Worm (Caenorhabditis elegans) whole organism, L4 larva: ENCODE measurements around the gene enol-1.
A peak's percentile ranks its signal among the peaks of the same experiment; 100 is the strongest.

Source experiments
- D1046.2 ChIP-seq: fragments of 200-800 bp; sonication (Bioruptor generic); IDR thresholded peaks from 2 replicates; pipeline ENCODE4 v1.3.6; 2022; ENCODE audit warnings: missing genetic modification characterization, missing compliant biosample characterization
- Y105C5A.15 ChIP-seq: fragments of 200-800 bp; sonication (Bioruptor generic); IDR thresholded peaks from 2 replicates; pipeline ENCODE4 v1.3.6; 2022; ENCODE audit warnings: missing genetic modification characterization, missing compliant biosample characterization
- ZK546.5 ChIP-seq, 2 experiments: sonication (generic microtip); optimal IDR thresholded peaks; 2 replicates each; lab custom pipeline; 2017; ENCODE audit warnings: missing biosample characterization in 2 of 2, missing genetic modification characterization in 2 of 2
- ama-1 ChIP-seq: fragments of 150-350 bp; optimal IDR thresholded peaks from 2 replicates; lab custom pipeline; 2014; ENCODE audit warnings: inconsistent platforms, mixed read lengths
- arid-1 ChIP-seq: fragments of 200-800 bp; sonication (Bioruptor generic); conservative IDR thresholded peaks from 2 replicates; pipeline ENCODE4 v1.3.6; 2022; ENCODE audit warnings: missing genetic modification reagents, missing genetic modification characterization, missing compliant biosample characterization
- attf-4 ChIP-seq: sonication (generic microtip); optimal IDR thresholded peaks from 3 replicates; lab custom pipeline; 2017; ENCODE audit warnings: missing biosample characterization, missing genetic modification characterization
- ctbp-1 ChIP-seq: fragments of 200-800 bp; sonication (Bioruptor generic); IDR thresholded peaks from 2 replicates; pipeline ENCODE4 v1.3.6; 2022; ENCODE audit warnings: missing genetic modification reagents, missing genetic modification characterization, missing compliant biosample characterization
- daf-12 ChIP-seq: fragments of 150-350 bp; optimal IDR thresholded peaks from 2 replicates; lab custom pipeline; 2014; ENCODE audit warnings: missing biosample characterization, missing genetic modification reagents, missing genetic modification characterization
- daf-16 ChIP-seq, 3 experiments: sonication (generic microtip); optimal IDR thresholded peaks; 2 replicates each; lab custom pipeline; 2016 to 2017; ENCODE audit warnings: missing genetic modification characterization in 3 of 3, missing genetic modification reagents in 3 of 3, mild to moderate bottlenecking in 2 of 3, missing compliant biosample characterization in 2 of 3, missing biosample characterization in 1 of 3, moderate library complexity in 1 of 3
- daf-19 ChIP-seq: fragments of 200-800 bp; sonication (Bioruptor generic); conservative IDR thresholded peaks from 2 replicates; pipeline ENCODE4 v1.3.6; 2022; ENCODE audit warnings: missing genetic modification characterization, missing compliant biosample characterization
- daf-8 ChIP-seq: fragments of 200-800 bp; sonication (Bioruptor generic); IDR thresholded peaks from 2 replicates; pipeline ENCODE4 v1.3.6; 2022; ENCODE audit warnings: missing genetic modification characterization, missing compliant biosample characterization
- dmd-6 ChIP-seq: fragments of 200-800 bp; sonication (Bioruptor generic); IDR thresholded peaks from 2 replicates; pipeline ENCODE4 v1.3.6; 2022; ENCODE audit warnings: missing genetic modification reagents, missing genetic modification characterization, missing compliant biosample characterization
- dmd-8 ChIP-seq: fragments of 200-800 bp; sonication (Bioruptor generic); IDR thresholded peaks from 2 replicates; pipeline ENCODE4 v1.3.6; 2022; ENCODE audit warnings: missing genetic modification characterization, missing compliant biosample characterization
- dmd-9 ChIP-seq: fragments of 200-800 bp; sonication (Bioruptor generic); IDR thresholded peaks from 2 replicates; pipeline ENCODE4 v1.3.6; 2022; ENCODE audit warnings: missing genetic modification reagents, missing genetic modification characterization, missing compliant biosample characterization
- dve-1 ChIP-seq: sonication (generic microtip); optimal IDR thresholded peaks from 2 replicates; lab custom pipeline; 2017; ENCODE audit warnings: antibody characterized with exemption, mild to moderate bottlenecking, missing genetic modification characterization, missing compliant biosample characterization; ENCODE audit not compliant: insufficient read depth
- egl-27 ChIP-seq: sonication (generic microtip); optimal IDR thresholded peaks from 3 replicates; lab custom pipeline; 2017; ENCODE audit warnings: missing biosample characterization, missing genetic modification reagents, missing genetic modification characterization
- fkh-10 ChIP-seq: fragments of 150-350 bp; optimal IDR thresholded peaks from 2 replicates; lab custom pipeline; 2014; ENCODE audit warnings: missing biosample characterization, missing genetic modification reagents, missing genetic modification characterization
- gei-8 ChIP-seq: fragments of 200-800 bp; sonication (Bioruptor generic); optimal IDR thresholded peaks from 2 replicates; lab custom pipeline; 2018; ENCODE audit warnings: mild to moderate bottlenecking, missing genetic modification characterization, missing compliant biosample characterization
- lin-15B ChIP-seq: fragments of 150-350 bp; sonication (generic microtip); optimal IDR thresholded peaks from 3 replicates; lab custom pipeline; 2014; ENCODE audit warnings: missing biosample characterization, missing genetic modification characterization
- lin-29 ChIP-seq: fragments of 200-800 bp; sonication (Bioruptor generic); IDR thresholded peaks from 2 replicates; pipeline ENCODE4 v1.3.6; 2022; ENCODE audit warnings: missing genetic modification reagents, missing genetic modification characterization, missing compliant biosample characterization
- lir-3 ChIP-seq: sonication (generic microtip); optimal IDR thresholded peaks from 2 replicates; lab custom pipeline; 2016; ENCODE audit warnings: mild to moderate bottlenecking, missing genetic modification characterization, missing compliant biosample characterization
- lsy-2 ChIP-seq, 2 experiments: fragments of 150-350 bp in 1 of 2; sonication (generic microtip) in 1 of 2; optimal IDR thresholded peaks; 2 replicates each; lab custom pipeline; 2014 to 2017; ENCODE audit warnings: missing biosample characterization in 2 of 2, missing genetic modification characterization in 2 of 2
- madf-9 ChIP-seq: fragments of 200-800 bp; sonication (Bioruptor generic); conservative IDR thresholded peaks from 2 replicates; pipeline ENCODE4 v1.3.6; 2022; ENCODE audit warnings: missing genetic modification reagents, missing genetic modification characterization, missing compliant biosample characterization
- mdl-1 ChIP-seq, 2 experiments: fragments of 150-350 bp in 1 of 2; sonication (generic microtip) in 1 of 2; optimal IDR thresholded peaks; 2 replicates each; lab custom pipeline; 2014 to 2017; ENCODE audit warnings: missing biosample characterization in 2 of 2, missing genetic modification characterization in 2 of 2
- mdt-29 ChIP-seq: fragments of 200-800 bp; sonication (Bioruptor generic); IDR thresholded peaks from 2 replicates; pipeline ENCODE4 v1.3.6; 2022; ENCODE audit warnings: missing genetic modification reagents, missing genetic modification characterization, missing compliant biosample characterization
- mes-2 ChIP-seq: sonication (generic microtip); optimal IDR thresholded peaks from 2 replicates; lab custom pipeline; 2016; ENCODE audit warnings: missing genotype, mild to moderate bottlenecking, missing genetic modification characterization, missing compliant biosample characterization; ENCODE audit not compliant: poor library complexity, severe bottlenecking
- mxl-3 ChIP-seq: fragments of 200-800 bp; sonication (Bioruptor generic); optimal IDR thresholded peaks from 2 replicates; lab custom pipeline; 2018; ENCODE audit warnings: mild to moderate bottlenecking, missing genetic modification characterization, missing compliant biosample characterization
- nhr-10 ChIP-seq: fragments of 150-350 bp; optimal IDR thresholded peaks from 2 replicates; lab custom pipeline; 2014; ENCODE audit warnings: missing biosample characterization, missing genetic modification characterization
- nhr-102 ChIP-seq: sonication (generic microtip); optimal IDR thresholded peaks from 2 replicates; lab custom pipeline; 2016; ENCODE audit warnings: mild to moderate bottlenecking, missing genetic modification characterization, moderate library complexity, missing compliant biosample characterization
- nhr-11 ChIP-seq: fragments of 150-350 bp; optimal IDR thresholded peaks from 2 replicates; lab custom pipeline; 2014; ENCODE audit warnings: missing biosample characterization, missing genetic modification characterization
- nhr-237 ChIP-seq: sonication (generic microtip); optimal IDR thresholded peaks from 2 replicates; lab custom pipeline; 2017; ENCODE audit warnings: missing biosample characterization, missing genetic modification characterization
- nhr-48 ChIP-seq: sonication (generic microtip); optimal IDR thresholded peaks from 2 replicates; lab custom pipeline; 2016; ENCODE audit warnings: mild to moderate bottlenecking, missing genetic modification characterization, missing compliant biosample characterization
- nhr-6 ChIP-seq: fragments of 150-350 bp; optimal IDR thresholded peaks from 2 replicates; lab custom pipeline; 2014; ENCODE audit warnings: missing biosample characterization, missing genetic modification characterization
- pha-4 ChIP-seq, 2 experiments: fragments of 150-350 bp in 1 of 2; fragments of 200-800 bp in 1 of 2; sonication (Bioruptor generic) in 1 of 2; IDR thresholded peaks in 1 of 2; optimal IDR thresholded peaks in 1 of 2; 2 replicates each; pipeline versions ENCODE4 v1.3.6 to Lab custom; 2014 to 2022; ENCODE audit warnings: missing genetic modification characterization in 2 of 2, missing genetic modification reagents in 2 of 2, missing biosample characterization in 1 of 2, missing compliant biosample characterization in 1 of 2
- rbr-2 ChIP-seq: sonication (generic microtip); optimal IDR thresholded peaks from 2 replicates; lab custom pipeline; 2016; ENCODE audit warnings: missing genotype, missing genetic modification characterization, missing compliant biosample characterization
- skn-1 ChIP-seq: fragments of 150-350 bp; optimal IDR thresholded peaks from 2 replicates; lab custom pipeline; 2014; ENCODE audit warnings: missing biosample characterization, missing genetic modification characterization
- spr-1 ChIP-seq: sonication (generic microtip); optimal IDR thresholded peaks from 2 replicates; lab custom pipeline; 2016; ENCODE audit warnings: mild to moderate bottlenecking, missing genetic modification characterization, missing compliant biosample characterization
- tag-97 ChIP-seq: fragments of 200-800 bp; sonication (Bioruptor generic); IDR thresholded peaks from 2 replicates; pipeline ENCODE4 v1.3.6; 2022; ENCODE audit warnings: missing genetic modification characterization, missing compliant biosample characterization
- unc-130 ChIP-seq: sonication (generic microtip); optimal IDR thresholded peaks from 2 replicates; lab custom pipeline; 2016; ENCODE audit warnings: missing genetic modification reagents, missing genetic modification characterization, missing compliant biosample characterization
- unc-39 ChIP-seq: sonication (generic microtip); optimal IDR thresholded peaks from 2 replicates; lab custom pipeline; 2017; ENCODE audit warnings: missing biosample characterization, missing genetic modification characterization
- unc-62 ChIP-seq, 3 experiments: fragments of 150-350 bp in 1 of 3; sonication (generic microtip); optimal IDR thresholded peaks in 2 of 3; peaks in 1 of 3; 1 replicate in 1 of 3; 2 replicates in 2 of 3; lab custom pipeline; 2014 to 2017; ENCODE audit warnings: missing biosample characterization in 3 of 3, missing genetic modification characterization in 3 of 3, missing genetic modification reagents in 3 of 3, missing genotype in 1 of 3
- zfp-2 ChIP-seq: sonication (generic microtip); optimal IDR thresholded peaks from 2 replicates; lab custom pipeline; 2016; ENCODE audit warnings: mild to moderate bottlenecking, missing genetic modification characterization, missing compliant biosample characterization
- zip-2 ChIP-seq: fragments of 150-350 bp; optimal IDR thresholded peaks from 2 replicates; lab custom pipeline; 2014; ENCODE audit warnings: missing biosample characterization, missing genetic modification characterization
- ztf-11 ChIP-seq: fragments of 150-350 bp; optimal IDR thresholded peaks from 2 replicates; lab custom pipeline; 2014; ENCODE audit warnings: missing biosample characterization, missing genetic modification characterization

enol-1 gene

ce11 chrII:8884262-8884949 is 46.4 kb upstream of the enol-1 start, which contains the start of the genes T07D4.5 and ddx-19 (continued):
- TF ChIP-seq pha-4 (GFP tag; IDR thresholded peaks at IDR 0.05; lab: Robert Waterston, UW) (no peak), pha-4 (tag; optimal IDR thresholded peaks at IDR 0.05; lab: Kevin White, UChicago) (peak; percentile 61), lin-29 (GFP tag; lab: Robert Waterston, UW) (no peak), lsy-2 (tag; optimal IDR thresholded peaks at IDR 0.05; lab: Kevin White, UChicago) (peak; percentile 75 to 98), mdt-29 (no peak), zfp-2 (no peak), nhr-48 (tag; lab: Kevin White, UChicago) (no peak), lin-15B (tag; lab: Kevin White, UChicago) (no peak), egl-27 (tag; lab: Kevin White, UChicago) (no peak), tag-97 (GFP tag; lab: Robert Waterston, UW) (no peak), arid-1 (GFP tag; lab: Robert Waterston, UW) (no peak), nhr-11 (no peak), dmd-6 (no peak), mdl-1 (tag; optimal IDR thresholded peaks at IDR 0.05; lab: Kevin White, UChicago) (no peak), daf-19 (GFP tag; lab: Robert Waterston, UW) (no peak), gei-8 (GFP tag; lab: Kevin White, UChicago) (no peak), dmd-9 (no peak), mxl-3 (GFP tag; lab: Kevin White, UChicago) (no peak), Y105C5A.15 (no peak), nhr-10 (no peak), ZK546.5 (tag; optimal IDR thresholded peaks at IDR 0.05; lab: Kevin White, UChicago) (no peak), attf-4 (tag; lab: Kevin White, UChicago) (no peak), D1046.2 (GFP tag; lab: Robert Waterston, UW) (no peak), fkh-10 (GFP tag; lab: Kevin White, UChicago) (no peak), mes-2 (tag; lab: Kevin White, UChicago) (peak; percentile 75), rbr-2 (tag; lab: Kevin White, UChicago) (peak; percentile 34), unc-39 (no peak), daf-12 (no peak), nhr-102 (no peak), nhr-6 (tag; lab: Kevin White, UChicago) (no peak), spr-1 (tag; lab: Kevin White, UChicago) (no peak), ama-1 (lab: Kevin White, UChicago) (no peak), nhr-237 (tag; lab: Kevin White, UChicago) (no peak), daf-8 (GFP tag; lab: Robert Waterston, UW) (no peak), skn-1 (tag; lab: Kevin White, UChicago) (no peak), dmd-8 (GFP tag; lab: Robert Waterston, UW) (no peak), ctbp-1 (GFP tag; lab: Robert Waterston, UW) (no peak), dve-1 (tag; lab: Kevin White, UChicago) (peak; percentile 71), zip-2 (tag; lab: Kevin White, UChicago) (no peak), unc-130 (no peak), lir-3 (tag; lab: Kevin White, UChicago) (no peak), madf-9 (GFP tag; lab: Robert Waterston, UW) (no peak)

ce11 chrII:8889589-8889988 is 41.2 kb upstream of the enol-1 start:
- peak in 1 of 2 experiments; percentile 8 for TF ChIP-seq unc-62 (GFP tag; optimal IDR thresholded peaks at IDR 0.05 in 1 of 2; lab: Kevin White, UChicago)
- no peak for TF ChIP-seq unc-62 (tag; optimal IDR thresholded peaks at IDR 0.05; lab: Kevin White, UChicago)
- peak; percentile 54 for TF ChIP-seq ama-1 (lab: Kevin White, UChicago)
- no peak for TF ChIP-seq daf-8 (GFP tag; lab: Robert Waterston, UW)
- TF ChIP-seq daf-16 (GFP tag; optimal IDR thresholded peaks at IDR 0.05; lab: Kevin White, UChicago) = no peak
- peak; percentile 26 for TF ChIP-seq daf-16 (tag; optimal IDR thresholded peaks at IDR 0.05; lab: Kevin White, UChicago)
- TF ChIP-seq ztf-11 (tag; lab: Kevin White, UChicago) = no peak
